Fruit fly (Drosophila melanogaster) whole organism, prepupa: Measurements from ENCODE around the gene Nhe2.

Source experiments
- Blimp-1 ChIP-seq: fragments of 200-800 bp; sonication (Bioruptor generic); optimal IDR thresholded peaks from 3 replicates; lab custom pipeline; 2017; ENCODE audit warnings: missing biosample characterization, missing genetic modification characterization, mild to moderate bottlenecking, moderate library complexity, missing genetic modification reagents
- CG10631 ChIP-seq: fragments of 200-800 bp; sonication (Bioruptor generic); optimal IDR thresholded peaks from 2 replicates; lab custom pipeline; 2016; ENCODE audit warnings: missing biosample characterization, missing genetic modification characterization
- CG10669 ChIP-seq: fragments of 200-800 bp; sonication (Bioruptor generic); optimal IDR thresholded peaks from 3 replicates; lab custom pipeline; 2018; ENCODE audit warnings: missing biosample characterization, mild to moderate bottlenecking, missing genetic modification characterization, moderate library complexity
- CG11762 ChIP-seq: fragments of 200-800 bp; sonication (Bioruptor generic); optimal IDR thresholded peaks from 3 replicates; lab custom pipeline; 2016; ENCODE audit warnings: missing biosample characterization, missing genetic modification characterization; ENCODE audit not compliant: insufficient read depth
- CG11902 ChIP-seq: fragments of 200-800 bp; sonication (Bioruptor generic); optimal IDR thresholded peaks from 3 replicates; lab custom pipeline; 2016; ENCODE audit warnings: missing biosample characterization, missing genetic modification characterization
- CG15336 ChIP-seq: fragments of 200-800 bp; sonication (Bioruptor generic); IDR thresholded peaks from 2 replicates; pipeline ENCODE4 v1.3.6; 2022; ENCODE audit warnings: missing biosample characterization, missing genetic modification characterization
- CG1621 ChIP-seq: fragments of 200-800 bp; sonication (Bioruptor generic); optimal IDR thresholded peaks from 3 replicates; lab custom pipeline; 2018; ENCODE audit warnings: missing biosample characterization, mild to moderate bottlenecking, missing genetic modification characterization
- CG3032 ChIP-seq: fragments of 200-800 bp; optimal IDR thresholded peaks from 2 replicates; lab custom pipeline; 2019; ENCODE audit warnings: missing biosample characterization, mild to moderate bottlenecking, missing genetic modification characterization, moderate library complexity
- CG31627 ChIP-seq: fragments of 200-800 bp; sonication (Bioruptor generic); optimal IDR thresholded peaks from 3 replicates; lab custom pipeline; 2016; ENCODE audit warnings: missing biosample characterization, missing genetic modification characterization
- CG32006 ChIP-seq: fragments of 200-800 bp; sonication (Bioruptor generic); optimal IDR thresholded peaks from 3 replicates; lab custom pipeline; 2017; ENCODE audit warnings: missing biosample characterization, mild to moderate bottlenecking, missing genetic modification characterization
- CG34406 ChIP-seq: fragments of 200-800 bp; sonication (Bioruptor generic); optimal IDR thresholded peaks from 3 replicates; lab custom pipeline; 2016; ENCODE audit warnings: missing biosample characterization, missing genetic modification characterization
- CG3919 ChIP-seq: fragments of 200-800 bp; sonication (Bioruptor generic); optimal IDR thresholded peaks from 3 replicates; lab custom pipeline; 2016; ENCODE audit warnings: missing biosample characterization, missing genetic modification characterization
- CG4318 ChIP-seq: fragments of 200-800 bp; sonication (Bioruptor generic); optimal IDR thresholded peaks from 3 replicates; lab custom pipeline; 2017; ENCODE audit warnings: missing biosample characterization, mild to moderate bottlenecking, missing genetic modification characterization
- CG6163 ChIP-seq: fragments of 200-800 bp; sonication (Bioruptor generic); IDR thresholded peaks from 3 replicates; pipeline ENCODE4 v1.3.6; 2022; ENCODE audit warnings: missing biosample characterization, missing genetic modification characterization
- CG6276 ChIP-seq: fragments of 200-800 bp; sonication (Bioruptor generic); optimal IDR thresholded peaks from 2 replicates; lab custom pipeline; 2017; ENCODE audit warnings: missing biosample characterization, mild to moderate bottlenecking, missing genetic modification characterization
- CG6792 ChIP-seq: fragments of 200-800 bp; sonication (Bioruptor generic); optimal IDR thresholded peaks from 3 replicates; lab custom pipeline; 2016; ENCODE audit warnings: missing biosample characterization, missing genetic modification characterization
- CG6854 ChIP-seq: fragments of 200-800 bp; sonication (Bioruptor generic); optimal IDR thresholded peaks from 2 replicates; lab custom pipeline; 2017; ENCODE audit warnings: missing biosample characterization, mild to moderate bottlenecking, missing genetic modification characterization
- CG8119 ChIP-seq: fragments of 200-800 bp; sonication (Bioruptor generic); IDR thresholded peaks from 3 replicates; pipeline ENCODE4 v1.3.6; 2022; ENCODE audit warnings: missing biosample characterization, missing genetic modification characterization
- CG8632 ChIP-seq: fragments of 200-800 bp; sonication (Bioruptor generic); optimal IDR thresholded peaks from 3 replicates; lab custom pipeline; 2016; ENCODE audit warnings: missing biosample characterization, missing genetic modification characterization
- CG9139 ChIP-seq: fragments of 200-800 bp; sonication (Bioruptor generic); optimal IDR thresholded peaks from 3 replicates; lab custom pipeline; 2017; ENCODE audit warnings: missing biosample characterization, mild to moderate bottlenecking, missing genetic modification characterization
- Eip75B ChIP-seq: fragments of 200-800 bp; sonication (Bioruptor generic); optimal IDR thresholded peaks from 3 replicates; lab custom pipeline; 2016; ENCODE audit warnings: missing biosample characterization, missing genetic modification characterization
- Eip78C ChIP-seq: fragments of 200-800 bp; sonication (Bioruptor generic); peaks from one replicate; lab custom pipeline; 2016; ENCODE audit warnings: missing biosample characterization, missing genetic modification characterization
- Eip93F ChIP-seq: fragments of 200-800 bp; sonication (Bioruptor generic); optimal IDR thresholded peaks from 2 replicates; lab custom pipeline; 2016; ENCODE audit warnings: missing biosample characterization, mild to moderate bottlenecking, missing genetic modification characterization
- Ets21C ChIP-seq: fragments of 200-800 bp; sonication (Bioruptor generic); optimal IDR thresholded peaks from 3 replicates; lab custom pipeline; 2016; ENCODE audit warnings: missing biosample characterization, missing genetic modification characterization
- Ets96B ChIP-seq: fragments of 200-800 bp; optimal IDR thresholded peaks from 2 replicates; lab custom pipeline; 2019; ENCODE audit warnings: missing biosample characterization, mild to moderate bottlenecking, missing genetic modification characterization, moderate library complexity
- Gug ChIP-seq: fragments of 200-800 bp; sonication (Bioruptor generic); IDR thresholded peaks from 2 replicates; pipeline ENCODE4 v1.3.6; 2022; ENCODE audit warnings: missing biosample characterization, missing genetic modification characterization
- Hr38 ChIP-seq: sonication (Bioruptor generic); optimal IDR thresholded peaks from 2 replicates; lab custom pipeline; 2016; ENCODE audit warnings: missing biosample characterization, missing genetic modification characterization
- Hr39 ChIP-seq: fragments of 200-800 bp; sonication (Bioruptor generic); optimal IDR thresholded peaks from 2 replicates; lab custom pipeline; 2016; ENCODE audit warnings: missing biosample characterization, missing genetic modification characterization
- Lpt ChIP-seq: fragments of 200-800 bp; sonication (Bioruptor generic); optimal IDR thresholded peaks from 3 replicates; lab custom pipeline; 2016; ENCODE audit warnings: missing biosample characterization, missing genetic modification characterization
- OdsH ChIP-seq: fragments of 200-800 bp; sonication (Bioruptor generic); optimal IDR thresholded peaks from 3 replicates; lab custom pipeline; 2016; ENCODE audit warnings: missing biosample characterization, missing genetic modification characterization
- Smox ChIP-seq: fragments of 200-800 bp; sonication (Bioruptor generic); optimal IDR thresholded peaks from 3 replicates; lab custom pipeline; 2016; ENCODE audit warnings: missing biosample characterization, missing genetic modification characterization
- Sox14 ChIP-seq: fragments of 200-800 bp; sonication (Bioruptor generic); optimal IDR thresholded peaks from 3 replicates; lab custom pipeline; 2016; ENCODE audit warnings: missing biosample characterization, missing genetic modification characterization
- achi ChIP-seq: fragments of 200-800 bp; sonication (Bioruptor generic); optimal IDR thresholded peaks from 3 replicates; lab custom pipeline; 2016; ENCODE audit warnings: missing biosample characterization, missing genetic modification characterization
- acj6 ChIP-seq: fragments of 200-800 bp; sonication (Bioruptor generic); optimal IDR thresholded peaks from 3 replicates; lab custom pipeline; 2016; ENCODE audit warnings: missing biosample characterization, missing genetic modification characterization
- cyc ChIP-seq: fragments of 200-800 bp; sonication (Bioruptor generic); optimal IDR thresholded peaks from 3 replicates; lab custom pipeline; 2016; ENCODE audit warnings: missing biosample characterization, missing genetic modification characterization
- dac ChIP-seq: fragments of 200-800 bp; sonication (Bioruptor generic); optimal IDR thresholded peaks from 2 replicates; lab custom pipeline; 2017; ENCODE audit warnings: missing biosample characterization, mild to moderate bottlenecking, missing genetic modification characterization
- dsx ChIP-seq: fragments of 200-800 bp; optimal IDR thresholded peaks from 3 replicates; lab custom pipeline; 2019; ENCODE audit warnings: missing biosample characterization, mild to moderate bottlenecking, missing genetic modification characterization, moderate library complexity; ENCODE audit not compliant: poor library complexity, severe bottlenecking
- eg ChIP-seq: fragments of 200-800 bp; sonication (Bioruptor generic); IDR thresholded peaks from 3 replicates; pipeline ENCODE4 v1.3.6; 2022; ENCODE audit warnings: missing biosample characterization, missing genetic modification characterization
- fd59A ChIP-seq: fragments of 200-800 bp; sonication (Bioruptor generic); optimal IDR thresholded peaks from 2 replicates; lab custom pipeline; 2017; ENCODE audit warnings: missing biosample characterization, mild to moderate bottlenecking, missing genetic modification characterization, missing genetic modification reagents
- fd85E ChIP-seq: fragments of 200-800 bp; sonication (Bioruptor generic); optimal IDR thresholded peaks from 3 replicates; lab custom pipeline; 2016; ENCODE audit warnings: missing biosample characterization, missing genetic modification characterization
- fkh ChIP-seq: fragments of 200-800 bp; sonication (Bioruptor generic); optimal IDR thresholded peaks from 3 replicates; lab custom pipeline; 2017; ENCODE audit warnings: missing biosample characterization, mild to moderate bottlenecking, missing genetic modification characterization, moderate library complexity
- lz ChIP-seq: fragments of 200-800 bp; sonication (Bioruptor generic); optimal IDR thresholded peaks from 3 replicates; lab custom pipeline; 2016; ENCODE audit warnings: missing biosample characterization, missing genetic modification characterization
- net ChIP-seq: fragments of 200-800 bp; sonication (Bioruptor generic); optimal IDR thresholded peaks from 3 replicates; lab custom pipeline; 2016; ENCODE audit warnings: missing biosample characterization, missing genetic modification characterization
- pdm3 ChIP-seq: fragments of 200-800 bp; sonication (Bioruptor generic); optimal IDR thresholded peaks from 3 replicates; lab custom pipeline; 2016; ENCODE audit warnings: missing biosample characterization, missing genetic modification characterization
- salr ChIP-seq, 2 experiments: fragments of 200-800 bp; sonication (Bioruptor generic); optimal IDR thresholded peaks; 3 replicates each; lab custom pipeline; 2016 to 2018; ENCODE audit warnings: missing biosample characterization in 2 of 2, missing genetic modification characterization in 2 of 2, mild to moderate bottlenecking in 1 of 2
- svp ChIP-seq: fragments of 200-800 bp; sonication (Bioruptor generic); peaks from one replicate; lab custom pipeline; 2016; ENCODE audit warnings: missing biosample characterization, missing genetic modification characterization
- topi ChIP-seq: fragments of 200-800 bp; sonication (Bioruptor generic); optimal IDR thresholded peaks from 3 replicates; lab custom pipeline; 2016; ENCODE audit warnings: missing biosample characterization, missing genetic modification characterization

Nhe2 gene

dm6 chr2L:21158554-21158953 is 54.2 kb downstream of the Nhe2 start, which contains the start of the genes Coq3 and Pld3 (continued):
- TF ChIP-seq Blimp-1 (GFP tag; lab: Kevin White, UChicago) (peak; percentile 76), CG4318 (GFP tag; lab: Kevin White, UChicago) (peak; percentile 85), fd59A (peak; percentile 82), pdm3 (GFP tag; lab: Kevin White, UChicago) (peak; percentile 95), CG10631 (GFP tag; lab: Kevin White, UChicago) (peak; percentile 96), salr (GFP tag; optimal IDR thresholded peaks at IDR 0.05; lab: Kevin White, UChicago) (peak; percentile 82 to 91), CG11902 (peak; percentile 85), Gug (peak; percentile 88)

dm6 chr2L:21162875-21163274 is 58.5 kb downstream of the Nhe2 start, which contains the start of gene Nbr:
Nbr (minus strand) TSS chr2L:21163083.
- TF ChIP-seq CG3032 (no peak), Eip75B (no peak), Gug (no peak), svp (GFP tag; lab: Kevin White, UChicago) (no peak), pdm3 (GFP tag; lab: Kevin White, UChicago) (no peak), lz (no peak), CG6163 (0 out of 3 replicates have a peak, but pooled peaks have one; percentile 14), CG6276 (GFP tag; lab: Kevin White, UChicago) (no peak)
- TF ChIP-seq, all 60 proteins: peak for 1

- TF ChIP-seq CG11902 (peak; percentile 36), acj6 (GFP tag; lab: Kevin White, UChicago) (peak; percentile 59), CG9139 (no peak), Ets21C (GFP tag; lab: Kevin White, UChicago) (no peak), salr (GFP tag; optimal IDR thresholded peaks at IDR 0.05; lab: Kevin White, UChicago) (peak in 1 of 2 experiments; percentile 30), Sox14 (GFP tag; lab: Kevin White, UChicago) (peak; percentile 36), CG10669 (GFP tag; lab: Kevin White, UChicago) (peak; percentile 46), Smox (GFP tag; lab: Kevin White, UChicago) (no peak), Hr38 (no peak), CG6854 (GFP tag; lab: Kevin White, UChicago) (no peak), Eip93F (GFP tag; lab: Kevin White, UChicago) (peak; percentile 46), CG6276 (GFP tag; lab: Kevin White, UChicago) (no peak), CG6792 (GFP tag; lab: Kevin White, UChicago) (peak; percentile 11), CG1621 (tag; lab: Kevin White, UChicago) (no peak), dac (GFP tag; lab: Kevin White, UChicago) (no peak), achi (peak; percentile 46), CG8632 (GFP tag; lab: Kevin White, UChicago) (peak; percentile 25), CG11762 (GFP tag; lab: Kevin White, UChicago) (peak; percentile 29), Gug (0 out of 2 replicates have a peak, but pooled peaks have one; percentile 20), CG34406 (GFP tag; lab: Kevin White, UChicago) (peak; percentile 41), Lpt (GFP tag; lab: Kevin White, UChicago) (no peak), CG3919 (GFP tag; lab: Kevin White, UChicago) (peak; percentile 46), CG32006 (GFP tag; lab: Kevin White, UChicago) (peak; percentile 60), Eip75B (peak; percentile 42), CG4318 (GFP tag; lab: Kevin White, UChicago) (no peak), fkh (GFP tag; lab: Kevin White, UChicago) (no peak), topi (peak; percentile 37), CG8119 (GFP tag; lab: Robert Waterston, UW) (no peak), CG31627 (GFP tag; lab: Kevin White, UChicago) (peak; percentile 67), CG3032 (peak; percentile 54), dsx (GFP tag; lab: Kevin White, UChicago) (no peak), Eip78C (peak; percentile 76), net (GFP tag; lab: Kevin White, UChicago) (peak; percentile 5), Hr39 (GFP tag; lab: Kevin White, UChicago) (peak; percentile 65), Ets96B (peak; percentile 21), fd85E (GFP tag; lab: Kevin White, UChicago) (no peak), cyc (GFP tag; lab: Kevin White, UChicago) (peak; percentile 46), lz (peak; percentile 46), eg (GFP tag; lab: Robert Waterston, UW) (peak; percentile 71), CG15336 (no peak), OdsH (GFP tag; lab: Kevin White, UChicago) (peak; percentile 55)
Measured at dm6 chr2L:21163311-21163842, 59.0 kb downstream of the Nhe2 start, which contains the start of gene Noc2. Noc2 (plus strand) TSS chr2L:21163641.
